Worm (Caenorhabditis elegans): ENCODE measurements around the gene C27C12.1.

DNA sequence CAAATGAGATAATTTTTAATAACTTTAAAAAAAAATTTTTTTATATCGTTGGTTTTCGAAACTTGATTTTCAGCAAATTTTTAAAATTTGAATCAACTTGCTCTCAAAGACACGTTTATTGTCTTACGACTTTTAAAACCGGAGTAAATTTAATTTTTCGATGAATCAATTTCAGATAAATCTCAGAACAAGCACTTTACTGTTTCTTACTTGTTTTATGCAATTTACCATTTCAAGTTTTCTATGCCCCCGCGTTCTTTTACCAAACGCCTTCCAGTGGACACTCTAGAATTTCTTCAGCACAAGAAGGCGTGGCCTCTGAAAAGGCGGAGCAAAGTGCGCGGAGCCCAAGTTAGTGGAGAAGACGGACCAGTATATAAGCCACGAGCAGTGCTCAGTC lies 27.6 kb upstream of the C27C12.1 start, which contains the start of gene flp-8:
- no peak for TF ChIP-seq ceh-36 (tag; optimal IDR thresholded peaks at IDR 0.05)
- TF ChIP-seq B0310.2 (tag; optimal IDR thresholded peaks at IDR 0.05), result no peak
- TF ChIP-seq scrt-1 (GFP tag; IDR thresholded peaks at IDR 0.05), result no peak
- TF ChIP-seq ama-1 (optimal IDR thresholded peaks at IDR 0.05), result no peak
- TF ChIP-seq pes-1 (GFP tag; IDR thresholded peaks at IDR 0.05), result no peak
- no peak for TF ChIP-seq tbx-11 (GFP tag; IDR thresholded peaks at IDR 0.05)
- no peak for TF ChIP-seq flt-1 (GFP tag; IDR thresholded peaks at IDR 0.05)

All from whole organism, early embryonic.